Worm (Caenorhabditis elegans): Measurements from ENCODE around the gene sqst-1.

Gene sqst-1

ce11 chrIV:12032383-12032782 lies 1.7 kb upstream of the sqst-1 start (continued):
- peak; percentile 22 for TF ChIP-seq unc-130 (GFP tag; optimal IDR thresholded peaks at IDR 0.05)
- TF ChIP-seq ceh-62 (tag; optimal IDR thresholded peaks at IDR 0.05), result no peak
- peak; percentile 71 for TF ChIP-seq egl-43 (GFP tag; IDR thresholded peaks at IDR 0.05)
- TF ChIP-seq ctbp-1 (GFP tag; IDR thresholded peaks at IDR 0.05), result peak; percentile 26; the same call in 1 of the 2 replicates
- peak; percentile 95 for TF ChIP-seq pqm-1 (tag; optimal IDR thresholded peaks at IDR 0.05)
- TF ChIP-seq ama-1 (optimal IDR thresholded peaks at IDR 0.05), result peak; percentile 37
- peak; percentile 23 for TF ChIP-seq F37D6.2 (tag; optimal IDR thresholded peaks at IDR 0.05)
- no peak for TF ChIP-seq aly-2 (tag; optimal IDR thresholded peaks at IDR 0.05)
- TF ChIP-seq lin-15B (tag; optimal IDR thresholded peaks at IDR 0.05), result no peak
- TF ChIP-seq gei-8 (GFP tag; optimal IDR thresholded peaks at IDR 0.05), result peak; percentile 83
- peak; percentile 66; the same call in 1 of the 2 replicates for TF ChIP-seq nhr-42 (GFP tag; IDR thresholded peaks at IDR 0.05)
- peak; percentile 58 to 67 for TF ChIP-seq daf-16 (GFP tag; optimal IDR thresholded peaks at IDR 0.05)
- TF ChIP-seq daf-16 (tag; optimal IDR thresholded peaks at IDR 0.05), result peak; percentile 93
- peak; percentile 79 for TF ChIP-seq nhr-77 (tag; optimal IDR thresholded peaks at IDR 0.05)
- no peak for TF ChIP-seq madf-5 (GFP tag; IDR thresholded peaks at IDR 0.05)
- TF ChIP-seq zfp-2 (tag; optimal IDR thresholded peaks at IDR 0.05), result no peak
- TF ChIP-seq lsy-2 (tag; optimal IDR thresholded peaks at IDR 0.05), result peak; percentile 84 to 90
- peak in 1 of 2 experiments; percentile 70 for TF ChIP-seq mdl-1 (tag; optimal IDR thresholded peaks at IDR 0.05)
- TF ChIP-seq mxl-2 (GFP tag; conservative IDR thresholded peaks at IDR 0.05), result no peak
- peak; percentile 57; the same call in 1 of the 2 replicates for TF ChIP-seq pha-4 (GFP tag; IDR thresholded peaks at IDR 0.05)
- TF ChIP-seq pha-4 (tag; optimal IDR thresholded peaks at IDR 0.05), result no peak
- no peak for TF ChIP-seq daf-8 (GFP tag; IDR thresholded peaks at IDR 0.05)
- peak; percentile 91 for TF ChIP-seq nhr-11 (tag; optimal IDR thresholded peaks at IDR 0.05)
- TF ChIP-seq dmd-8 (GFP tag; IDR thresholded peaks at IDR 0.05), result no peak
- TF ChIP-seq sdz-12 (GFP tag; optimal IDR thresholded peaks at IDR 0.05), result peak; percentile 49

- TF ChIP-seq egl-43 (GFP tag; IDR thresholded peaks at IDR 0.05) (peak; percentile 34; the same call in 1 of the 2 replicates), aha-1 (tag) (peak; percentile 62), cey-2 (tag; optimal IDR thresholded peaks at IDR 0.05; ENCODE audit: borderline replicate concordance, insufficient read depth) (no peak), set-16 (GFP tag; IDR thresholded peaks at IDR 0.05) (peak; percentile 15), mes-2 (tag; optimal IDR thresholded peaks at IDR 0.05; ENCODE audit: poor library complexity, severe bottlenecking) (no peak), nhr-77 (tag; optimal IDR thresholded peaks at IDR 0.05) (no peak)
Observed at ce11 chrIV:12034776-12035175, 694 bp downstream of the sqst-1 start.

DNA sequence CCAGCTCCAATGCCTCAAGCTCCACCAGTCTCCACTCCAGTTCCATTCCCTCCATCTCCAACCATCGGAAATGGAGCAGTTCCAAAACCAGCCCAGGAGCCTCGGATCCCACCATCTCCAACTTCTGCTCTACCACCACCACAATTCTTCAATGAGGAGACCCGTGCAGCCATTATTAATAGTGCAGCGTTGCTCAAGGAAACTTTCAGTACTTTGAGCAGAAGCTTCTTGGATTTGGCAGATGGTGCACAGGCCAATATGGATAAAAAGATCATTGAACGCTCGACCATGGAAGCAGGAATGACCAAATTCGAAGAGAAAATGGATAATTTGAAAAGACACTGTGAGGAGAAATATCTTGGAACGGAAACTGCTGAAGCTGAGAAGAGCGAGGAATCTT lies 1.3 kb downstream of the sqst-1 start:
- TF ChIP-seq mdt-29 (GFP tag; IDR thresholded peaks at IDR 0.05), result no peak
- peak; percentile 39 for TF ChIP-seq Y5F2A.4 (GFP tag; optimal IDR thresholded peaks at IDR 0.05)
- TF ChIP-seq aha-1 (tag), result peak; percentile 94
- peak; percentile 0 for TF ChIP-seq nhr-102 (tag; optimal IDR thresholded peaks at IDR 0.05)

DNA sequence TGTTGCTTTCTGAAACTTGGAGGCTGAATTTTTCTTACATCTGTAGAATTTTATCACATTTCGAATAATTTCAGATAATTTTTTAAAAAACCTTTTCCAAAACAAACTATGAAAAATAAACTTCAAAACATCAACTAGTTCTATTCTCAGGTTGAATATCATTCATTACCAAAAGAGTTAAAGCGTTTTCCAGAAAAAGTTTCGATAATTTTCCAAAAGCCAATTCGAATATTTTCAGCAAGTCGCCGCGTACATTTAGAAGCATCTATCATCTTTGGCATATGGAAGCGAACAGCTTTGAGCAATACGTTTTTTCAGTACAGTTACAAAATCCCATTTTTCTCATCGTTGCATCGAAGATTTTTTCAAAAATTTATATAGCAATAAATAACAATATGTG lies 2.8 kb downstream of the sqst-1 start:
- no peak for TF ChIP-seq madf-9 (GFP tag; conservative IDR thresholded peaks at IDR 0.05)
- TF ChIP-seq duxl-1 (tag; optimal IDR thresholded peaks at IDR 0.05; ENCODE audit: poor library complexity), result peak; percentile 4
- peak; percentile 5 for TF ChIP-seq hlh-30 (tag; optimal IDR thresholded peaks at IDR 0.05; ENCODE audit: insufficient read depth)
- 0 out of 2 replicates have a peak, but pooled peaks have one; percentile 38 for TF ChIP-seq Y105C5A.15 (GFP tag; IDR thresholded peaks at IDR 0.05)
- TF ChIP-seq spr-1 (tag; optimal IDR thresholded peaks at IDR 0.05), result no peak
- TF ChIP-seq lir-3 (tag; optimal IDR thresholded peaks at IDR 0.05), result no peak
- no peak for TF ChIP-seq zip-11 (GFP tag; IDR thresholded peaks at IDR 0.05)
- TF ChIP-seq Y5F2A.4 (GFP tag; optimal IDR thresholded peaks at IDR 0.05), result no peak
- peak; percentile 23 for TF ChIP-seq mes-2 (tag; optimal IDR thresholded peaks at IDR 0.05; ENCODE audit: poor library complexity, severe bottlenecking)
- TF ChIP-seq madf-5 (GFP tag; IDR thresholded peaks at IDR 0.05), result 0 out of 4 replicates have a peak, but pooled peaks of 1 of the 2 experiments have one; percentile 12
- peak; percentile 49; the same call in 1 of the 2 replicates for TF ChIP-seq arid-1 (GFP tag; conservative IDR thresholded peaks at IDR 0.05)
- no peak for TF ChIP-seq F44E2.7 (GFP tag; IDR thresholded peaks at IDR 0.05)
- TF ChIP-seq nhr-10 (tag; optimal IDR thresholded peaks at IDR 0.05), result no peak
- no peak for TF ChIP-seq nhr-28 (tag; optimal IDR thresholded peaks at IDR 0.05)
- TF ChIP-seq T20F7.1 (GFP tag; optimal IDR thresholded peaks at IDR 0.05), result peak; percentile 0
- TF ChIP-seq dve-1 (tag; optimal IDR thresholded peaks at IDR 0.05; ENCODE audit: insufficient read depth), result peak; percentile 26
- no peak for TF ChIP-seq hlh-11 (tag; optimal IDR thresholded peaks at IDR 0.05)
- peak; percentile 23 for TF ChIP-seq nhr-48 (tag; optimal IDR thresholded peaks at IDR 0.05)
- no peak for TF ChIP-seq attf-4 (tag; optimal IDR thresholded peaks at IDR 0.05)

All from whole organism, L4 larva.